Worm (Caenorhabditis elegans): ENCODE measurements around the gene rig-1.

DNA sequence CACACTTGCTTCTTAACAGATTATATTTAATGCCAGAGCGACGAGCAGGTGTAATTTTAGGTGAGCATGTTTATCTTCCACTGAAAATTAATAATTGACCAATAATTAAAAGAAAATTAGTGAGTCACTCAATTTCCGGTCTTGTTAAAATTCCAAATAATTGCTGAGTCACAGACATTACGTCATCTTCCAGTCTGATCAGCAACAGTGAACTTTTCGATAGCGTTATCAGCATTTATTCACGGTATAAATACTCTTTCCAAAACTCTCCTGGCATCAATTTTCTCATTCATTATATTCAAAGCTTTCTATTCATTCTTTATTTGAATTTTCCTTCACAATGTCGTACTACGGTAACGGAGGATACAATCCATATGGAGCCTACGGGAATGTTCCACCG lies 49.0 kb downstream of the rig-1 start, which contains the start of gene kreg-1:
- no peak for TF ChIP-seq ztf-23 (GFP tag; IDR thresholded peaks at IDR 0.05)
- no peak for TF ChIP-seq med-1 (GFP tag; optimal IDR thresholded peaks at IDR 0.05; ENCODE audit: insufficient read depth)
- TF ChIP-seq flt-1 (GFP tag; IDR thresholded peaks at IDR 0.05) = no peak
- TF ChIP-seq T22C8.4 (GFP tag; IDR thresholded peaks at IDR 0.05) = no peak

Measured in whole organism, midembryonic.